Fruit fly (Drosophila melanogaster): ENCODE results near the gene Ccp84Ag.

Gene Ccp84Ag

dm6 chr3R:6683135-6683534, 3.4 kb upstream of the Ccp84Ag start:
- TF ChIP-seq noc (tag; optimal IDR thresholded peaks at IDR 0.05) = no peak

DNA sequence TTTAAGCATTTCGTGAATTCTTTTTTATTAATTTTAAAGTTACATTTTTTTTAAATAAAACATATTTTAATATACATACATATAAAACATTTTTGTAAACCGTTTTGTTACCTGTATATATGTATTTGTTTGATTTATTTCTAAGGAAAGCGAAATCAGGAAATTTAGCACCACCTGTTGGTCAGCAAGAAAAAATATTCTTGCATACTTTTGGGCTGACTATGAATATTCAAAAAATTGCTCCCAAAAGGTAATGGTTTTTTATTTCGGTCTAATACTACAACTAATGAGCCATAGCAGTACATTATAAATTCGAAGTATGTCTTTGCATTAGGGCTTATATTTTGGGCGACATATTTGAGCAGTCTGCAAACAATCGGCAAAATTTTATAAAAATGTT, 2.9 kb upstream of the Ccp84Ag start:
- no peak for TF ChIP-seq noc (tag; optimal IDR thresholded peaks at IDR 0.05)

DNA sequence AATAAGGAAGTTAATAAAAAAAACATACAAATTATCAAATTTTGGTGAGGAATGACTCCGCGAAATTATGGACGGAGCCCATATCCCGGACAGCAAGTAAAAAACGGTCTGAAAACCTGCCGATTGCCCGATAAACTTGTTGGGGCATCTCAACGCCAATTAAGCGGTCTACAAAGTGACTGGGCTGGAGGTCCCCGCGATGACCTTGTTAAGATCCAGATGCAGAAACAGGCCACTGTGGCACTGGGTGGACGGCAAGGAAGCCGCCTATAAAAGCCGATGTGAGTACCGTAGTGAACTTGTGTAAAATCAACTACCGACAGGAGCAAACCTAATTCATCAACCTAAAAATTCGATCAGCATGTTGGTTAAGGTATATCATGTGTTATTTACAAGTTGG, 2.4 kb upstream of the Ccp84Ag start, which contains the start of gene Edg84A:
Gene Edg84A (plus strand): TSS at position 301 of the 400 bp plus-strand sequence.
- TF ChIP-seq noc (tag; optimal IDR thresholded peaks at IDR 0.05) = no peak

DNA sequence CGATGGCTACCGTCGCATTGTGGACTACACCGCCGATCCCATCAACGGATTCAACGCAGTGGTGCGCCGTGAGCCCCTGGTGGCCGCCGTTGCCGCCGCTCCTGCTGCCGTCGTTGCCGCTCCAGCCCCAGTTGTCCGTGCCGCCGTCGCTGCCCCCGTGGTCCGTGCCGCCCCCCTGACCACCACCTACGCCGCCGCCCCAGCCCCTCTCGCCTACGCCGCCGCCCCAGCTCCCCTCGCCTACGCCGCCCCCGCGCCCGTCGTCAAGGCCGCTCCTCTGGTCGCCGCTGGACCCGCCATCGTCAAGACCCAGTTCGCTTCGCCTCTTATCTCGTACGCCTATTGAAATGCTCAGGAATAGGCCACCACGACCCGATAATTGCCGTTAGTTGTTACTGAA, 691 bp downstream of the Ccp84Ag start:
- no peak for TF ChIP-seq noc (tag; optimal IDR thresholded peaks at IDR 0.05)

dm6 chr3R:6688160-6688559, 1.6 kb downstream of the Ccp84Ag start:
- TF ChIP-seq noc (tag; optimal IDR thresholded peaks at IDR 0.05) = no peak

dm6 chr3R:6690139-6690538, 3.6 kb downstream of the Ccp84Ag start, which contains the start of gene Ccp84Af:
Ccp84Af (minus strand) TSS chr3R:6690239.
- TF ChIP-seq noc (tag; optimal IDR thresholded peaks at IDR 0.05) = no peak

DNA sequence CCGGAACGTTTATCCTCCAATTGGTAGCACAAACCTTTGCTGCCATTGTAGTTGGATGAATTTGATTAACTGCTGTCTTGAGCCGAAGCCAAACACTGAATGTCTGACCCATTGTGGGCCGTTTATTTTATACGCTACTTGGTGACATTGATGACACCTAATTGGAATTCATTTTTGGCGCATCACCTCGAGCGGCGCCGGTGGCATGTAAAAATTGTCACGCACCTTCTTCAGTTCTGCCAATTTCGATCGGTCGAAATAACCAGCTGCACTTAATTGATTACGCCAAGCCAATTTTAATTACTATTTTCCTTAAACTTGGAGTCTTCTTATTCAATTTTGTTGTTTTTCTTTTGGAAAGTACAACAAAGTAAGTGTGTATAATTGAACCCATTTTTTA, 5.1 kb downstream of the Ccp84Ag start, which contains the start of gene Ccp84Ae:
Gene Ccp84Ae (minus strand): TSS at position 101 of the 400 bp plus-strand sequence.
- TF ChIP-seq noc (tag; optimal IDR thresholded peaks at IDR 0.05) = no peak

dm6 chr3R:6692432-6692831, 5.9 kb downstream of the Ccp84Ag start, which contains the start of gene Ccp84Ad:
Ccp84Ad (plus strand) TSS chr3R:6692732.
- no peak for TF ChIP-seq noc (tag; optimal IDR thresholded peaks at IDR 0.05)

DNA sequence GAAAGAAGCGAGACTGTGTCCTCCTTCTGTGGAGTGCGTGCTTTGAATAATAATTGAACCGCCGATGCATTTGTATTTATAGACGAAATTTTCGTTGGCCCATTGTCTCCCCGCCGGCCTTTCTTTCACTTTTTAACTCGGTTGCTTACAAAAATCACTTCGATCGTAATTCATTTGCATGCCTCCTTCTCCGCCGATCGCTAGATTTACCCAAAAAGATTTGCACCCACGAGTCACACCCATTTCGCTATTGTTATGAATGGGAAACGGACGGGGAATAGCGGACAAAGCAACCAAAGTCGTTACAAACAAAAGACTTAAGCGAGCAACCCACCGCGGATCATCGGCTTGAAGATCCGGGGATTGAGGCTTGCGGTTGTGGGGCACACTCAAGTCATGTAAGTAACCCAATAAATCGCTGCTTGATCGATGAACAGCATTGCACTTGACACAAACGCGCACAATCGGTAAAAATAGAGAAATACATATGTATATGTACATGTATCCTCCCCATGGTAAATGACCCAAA, 9.8 kb downstream of the Ccp84Ag start, which contains the start of gene Ccp84Ac:
Gene Ccp84Ac (minus strand): TSS at position 51 of the 529 bp plus-strand sequence.
- no peak for TF ChIP-seq noc (tag; optimal IDR thresholded peaks at IDR 0.05)

DNA sequence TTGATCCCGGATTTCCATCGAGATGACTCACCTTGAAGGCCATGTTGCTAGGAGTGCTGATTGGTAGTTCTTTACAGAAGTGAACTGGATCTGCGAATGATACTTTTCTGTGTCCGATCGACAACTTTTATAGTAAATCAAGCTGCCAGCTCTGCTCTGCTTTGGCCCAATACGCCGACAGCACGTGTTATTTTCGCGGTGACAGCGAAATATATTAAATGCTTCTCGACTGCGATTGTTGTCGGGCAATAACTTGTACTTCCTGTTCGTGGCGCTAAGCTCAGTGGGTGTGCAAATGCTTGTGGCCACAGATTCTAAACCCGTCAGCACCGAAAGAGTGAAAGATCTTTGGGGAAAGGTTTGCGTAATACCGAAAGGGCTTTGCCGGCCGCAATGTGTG, 16.2 kb downstream of the Ccp84Ag start, which contains the start of gene Ccp84Ab:
Gene Ccp84Ab (minus strand): TSS at position 101 of the 400 bp plus-strand sequence.
- TF ChIP-seq noc (tag; optimal IDR thresholded peaks at IDR 0.05) = no peak

dm6 chr3R:6703784-6704183, 17.3 kb downstream of the Ccp84Ag start, which contains the start of gene Ccp84Aa:
Ccp84Aa (plus strand) TSS chr3R:6704084.
- no peak for TF ChIP-seq noc (tag; optimal IDR thresholded peaks at IDR 0.05)

DNA sequence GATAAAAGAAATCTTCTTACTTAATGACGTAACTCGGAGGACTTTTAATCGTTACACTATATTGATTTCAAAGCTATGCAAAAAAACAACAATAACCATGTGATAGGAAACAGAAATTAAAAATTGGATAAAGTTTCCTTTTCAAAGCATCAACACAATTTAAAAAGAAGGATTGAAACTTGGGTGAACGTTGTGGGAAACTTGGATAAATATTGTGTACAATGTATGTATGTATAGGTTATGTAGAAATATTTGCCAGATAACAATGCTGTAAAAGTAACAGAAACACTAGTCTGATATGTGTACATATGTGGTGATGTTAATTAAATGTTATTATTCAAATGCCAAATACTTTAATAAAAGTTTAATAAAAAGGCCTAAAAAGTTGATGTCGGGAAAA, 19.8 kb downstream of the Ccp84Ag start:
- no peak for TF ChIP-seq noc (tag; optimal IDR thresholded peaks at IDR 0.05)

- no peak for TF ChIP-seq noc (tag; optimal IDR thresholded peaks at IDR 0.05)
Observed at dm6 chr3R:6708858-6709257, 22.3 kb downstream of the Ccp84Ag start.

DNA sequence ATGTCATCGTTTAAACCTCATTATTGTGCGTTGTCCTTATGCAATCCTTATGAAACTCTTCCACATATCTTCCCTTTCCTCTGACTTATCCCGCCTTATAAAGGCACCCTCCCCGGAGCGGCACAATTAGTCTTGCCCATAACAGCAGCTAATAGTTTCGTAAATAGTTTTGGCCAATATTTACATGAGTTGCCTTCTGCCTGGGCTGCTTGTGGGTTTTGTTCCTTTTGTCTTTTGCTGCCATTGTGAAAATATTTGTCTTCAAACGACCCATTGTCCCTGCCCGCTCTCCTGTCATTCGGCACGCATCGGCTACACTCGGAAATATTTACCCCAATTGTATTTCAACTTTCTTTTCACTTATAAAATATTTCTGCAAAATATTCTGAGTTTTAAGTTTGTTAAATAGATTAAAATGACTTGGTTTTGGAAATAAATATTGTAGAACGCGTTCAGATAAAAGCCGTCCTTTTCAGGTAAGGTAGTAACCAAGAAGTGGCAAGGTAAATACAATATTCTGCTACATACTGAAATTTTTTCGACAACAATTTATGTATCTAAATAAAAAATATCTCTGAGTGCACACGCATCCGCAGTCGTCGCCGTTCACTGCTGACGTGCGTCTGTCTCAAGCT, 37.1 kb downstream of the Ccp84Ag start:
- no peak for TF ChIP-seq noc (tag; optimal IDR thresholded peaks at IDR 0.05)

DNA sequence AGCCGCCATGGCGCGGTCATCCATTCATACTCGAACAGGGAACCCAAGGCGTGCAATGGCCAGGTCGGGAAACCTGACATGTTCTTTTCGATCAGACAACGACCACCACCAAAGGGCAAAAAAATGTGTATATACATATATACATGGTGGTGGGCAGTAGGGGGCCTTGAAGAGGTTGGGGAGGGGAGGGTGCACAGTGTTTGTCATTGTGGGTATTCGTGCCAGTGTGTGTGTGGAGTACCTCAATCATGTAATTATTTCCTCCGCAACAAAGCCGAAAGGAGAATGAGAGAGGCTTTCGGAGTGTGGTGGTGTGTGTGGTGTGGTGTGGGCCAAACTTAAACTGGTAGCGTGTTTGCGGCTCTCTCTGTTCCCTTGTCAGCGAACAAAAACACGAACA, 39.6 kb downstream of the Ccp84Ag start:
- no peak for TF ChIP-seq noc (tag; optimal IDR thresholded peaks at IDR 0.05)

dm6 chr3R:6735722-6736121, 49.2 kb downstream of the Ccp84Ag start:
- TF ChIP-seq noc (tag; optimal IDR thresholded peaks at IDR 0.05) = no peak
